Fruit fly (Drosophila melanogaster) whole organism, embryonic: Measurements from ENCODE around the gene Son.

Experiments
- Abd-B ChIP-seq: fragments of 200-800 bp; sonication (Bioruptor generic); optimal IDR thresholded peaks from 2 replicates; lab custom pipeline; 2018; ENCODE audit warnings: missing biosample characterization, mild to moderate bottlenecking, missing genetic modification characterization, moderate library complexity
- Antp ChIP-seq: fragments of 200-800 bp; sonication (Bioruptor generic); optimal IDR thresholded peaks from 3 replicates; lab custom pipeline; 2016; ENCODE audit warnings: missing biosample characterization, missing genetic modification characterization
- Atf3 ChIP-seq: fragments of 200-800 bp; sonication (Bioruptor generic); optimal IDR thresholded peaks from 3 replicates; lab custom pipeline; 2016; ENCODE audit warnings: missing biosample characterization, missing genetic modification characterization
- Atf6 ChIP-seq: fragments of 200-800 bp; sonication (Bioruptor generic); IDR thresholded peaks from 2 replicates; pipeline ENCODE4 v1.3.6; 2022; ENCODE audit warnings: missing biosample characterization, missing genetic modification characterization
- Awh ChIP-seq: fragments of 200-800 bp; sonication (Bioruptor generic); IDR thresholded peaks from 2 replicates; pipeline ENCODE4, ENCODE4 v1.3.6; 2022; ENCODE audit warnings: missing biosample characterization, missing genetic modification characterization
- CG11560 ChIP-seq: fragments of 200-800 bp; sonication (Bioruptor generic); IDR thresholded peaks from 3 replicates; pipeline ENCODE4 v1.3.6; 2022; ENCODE audit warnings: missing biosample characterization, missing genetic modification characterization
- CG12391 ChIP-seq: fragments of 200-800 bp; sonication (Bioruptor generic); optimal IDR thresholded peaks from 3 replicates; lab custom pipeline; 2018; ENCODE audit warnings: missing biosample characterization, mild to moderate bottlenecking, missing genetic modification characterization, moderate library complexity
- CG12744 ChIP-seq: fragments of 200-800 bp; sonication (Bioruptor generic); optimal IDR thresholded peaks from 2 replicates; lab custom pipeline; 2016; ENCODE audit warnings: missing biosample characterization, missing genetic modification characterization
- CG13123 ChIP-seq: fragments of 200-800 bp; sonication (Bioruptor generic); optimal IDR thresholded peaks from 2 replicates; lab custom pipeline; 2016; ENCODE audit warnings: missing biosample characterization, missing genetic modification characterization
- CG13296 ChIP-seq: fragments of 200-800 bp; sonication (Bioruptor generic); optimal IDR thresholded peaks from 3 replicates; lab custom pipeline; 2018; ENCODE audit warnings: missing biosample characterization, mild to moderate bottlenecking, missing genetic modification characterization
- CG13624 ChIP-seq: fragments of 200-800 bp; sonication (Bioruptor generic); optimal IDR thresholded peaks from 2 replicates; lab custom pipeline; 2016; ENCODE audit warnings: missing biosample characterization, missing genetic modification characterization
- CG14014 ChIP-seq: fragments of 200-800 bp; sonication (Bioruptor generic); IDR thresholded peaks from 2 replicates; pipeline ENCODE4 v1.3.6; 2022; ENCODE audit warnings: missing biosample characterization, missing genetic modification characterization
- CG1603 ChIP-seq: fragments of 200-800 bp; sonication (Bioruptor generic); optimal IDR thresholded peaks from 2 replicates; lab custom pipeline; 2019; ENCODE audit warnings: missing biosample characterization, mild to moderate bottlenecking, missing genetic modification characterization, moderate library complexity
- CG1647 ChIP-seq: fragments of 200-800 bp; sonication (Bioruptor generic); optimal IDR thresholded peaks from 3 replicates; lab custom pipeline; 2016; ENCODE audit warnings: missing biosample characterization, missing genetic modification characterization
- CG16863 ChIP-seq: fragments of 200-800 bp; sonication (Bioruptor generic); optimal IDR thresholded peaks from 3 replicates; lab custom pipeline; 2016; ENCODE audit warnings: missing biosample characterization, missing genetic modification characterization
- CG18476 ChIP-seq: fragments of 200-800 bp; sonication (Bioruptor generic); optimal IDR thresholded peaks from 2 replicates; lab custom pipeline; 2016; ENCODE audit warnings: missing biosample characterization, mild to moderate bottlenecking, missing genetic modification characterization
- CG18619 ChIP-seq: fragments of 200-800 bp; sonication (Bioruptor generic); optimal IDR thresholded peaks from 3 replicates; lab custom pipeline; 2017; ENCODE audit warnings: missing biosample characterization, mild to moderate bottlenecking, missing genetic modification characterization
- CG2889 ChIP-seq: fragments of 200-800 bp; sonication (Bioruptor generic); IDR thresholded peaks from 3 replicates; pipeline ENCODE4 v1.3.6; 2022; ENCODE audit warnings: missing biosample characterization, missing genetic modification characterization
- CG31441 ChIP-seq: fragments of 200-800 bp; sonication (Bioruptor generic); IDR thresholded peaks from 2 replicates; pipeline ENCODE4 v1.3.6; 2022; ENCODE audit warnings: missing biosample characterization, missing genetic modification characterization
- CG32772 ChIP-seq: fragments of 200-800 bp; sonication (Bioruptor generic); IDR thresholded peaks from 2 replicates; pipeline ENCODE4 v1.3.6; 2022; ENCODE audit warnings: missing biosample characterization, missing genetic modification characterization
- CG33557 ChIP-seq: fragments of 200-800 bp; sonication (Bioruptor generic); optimal IDR thresholded peaks from 2 replicates; lab custom pipeline; 2019; ENCODE audit warnings: missing biosample characterization, mild to moderate bottlenecking, missing genetic modification characterization, moderate library complexity
- CG3726 ChIP-seq: fragments of 200-800 bp; sonication (Bioruptor generic); IDR thresholded peaks from 3 replicates; pipeline ENCODE4, ENCODE4 v1.3.6; 2022; ENCODE audit warnings: missing biosample characterization, missing genetic modification characterization
- CG6689 ChIP-seq: fragments of 200-800 bp; sonication (Bioruptor generic); IDR thresholded peaks from 2 replicates; pipeline ENCODE4 v1.3.6; 2022; ENCODE audit warnings: missing biosample characterization, missing genetic modification characterization
- CG7357 ChIP-seq: fragments of 200-800 bp; sonication (Bioruptor generic); IDR thresholded peaks from 3 replicates; pipeline ENCODE4 v1.3.6; 2022; ENCODE audit warnings: missing biosample characterization, missing genetic modification characterization
- CG7786 ChIP-seq: fragments of 200-800 bp; sonication (Bioruptor generic); optimal IDR thresholded peaks from 2 replicates; lab custom pipeline; 2016; ENCODE audit warnings: missing biosample characterization, missing genetic modification characterization
- D ChIP-seq, 2 experiments: fragments of 200-800 bp in 1 of 2; fragments of >200 bp in 1 of 2; sonication (Bioruptor generic) in 1 of 2; optimal IDR thresholded peaks; 2 replicates in 1 of 2; 3 replicates in 1 of 2; lab custom pipeline; 2017; ENCODE audit warnings: mild to moderate bottlenecking in 1 of 2, missing biosample characterization in 1 of 2, missing genetic modification characterization in 1 of 2, missing genetic modification reagents in 1 of 2
- Elba2 ChIP-seq: fragments of 200-800 bp; sonication (Bioruptor generic); optimal IDR thresholded peaks from 3 replicates; lab custom pipeline; 2016; ENCODE audit warnings: missing biosample characterization, missing genetic modification characterization
- Hr39 ChIP-seq: fragments of >200 bp; optimal IDR thresholded peaks from 2 replicates; lab custom pipeline; 2017
- Hr51 ChIP-seq, 2 experiments: fragments of 200-800 bp; sonication (Bioruptor generic); optimal IDR thresholded peaks; 2 replicates in 1 of 2; 3 replicates in 1 of 2; lab custom pipeline; 2016 to 2018; ENCODE audit warnings: missing biosample characterization in 2 of 2, missing genetic modification characterization in 2 of 2, mild to moderate bottlenecking in 1 of 2, moderate library complexity in 1 of 2
- Jarid2 ChIP-seq: fragments of 200-800 bp; sonication (Bioruptor generic); optimal IDR thresholded peaks from 3 replicates; lab custom pipeline; 2017; ENCODE audit warnings: mild to moderate bottlenecking, missing biosample characterization, missing genetic modification reagents, missing genetic modification characterization
- Mrtf ChIP-seq: fragments of 200-800 bp; sonication (Bioruptor generic); IDR thresholded peaks from 3 replicates; pipeline ENCODE4 v1.3.6; 2022; ENCODE audit warnings: missing biosample characterization, missing genetic modification characterization
- ato ChIP-seq: fragments of 200-800 bp; sonication (Bioruptor generic); IDR thresholded peaks from 2 replicates; pipeline ENCODE4 v1.3.6; 2022; ENCODE audit warnings: missing biosample characterization, missing genetic modification characterization; ENCODE audit not compliant: partially characterized antibody
- br ChIP-seq: fragments of >200 bp; optimal IDR thresholded peaks from 2 replicates; lab custom pipeline; 2017
- btn ChIP-seq: fragments of 200-800 bp; sonication (Bioruptor generic); optimal IDR thresholded peaks from 2 replicates; lab custom pipeline; 2016; ENCODE audit warnings: missing biosample characterization, missing genetic modification characterization
- cwo ChIP-seq: fragments of 200-800 bp; sonication (Bioruptor generic); optimal IDR thresholded peaks from 3 replicates; lab custom pipeline; 2017; ENCODE audit warnings: missing biosample characterization, missing genetic modification characterization, mild to moderate bottlenecking, moderate library complexity, missing genetic modification reagents
- ems ChIP-seq: fragments of 200-800 bp; sonication (Bioruptor generic); optimal IDR thresholded peaks from 3 replicates; lab custom pipeline; 2016; ENCODE audit warnings: missing biosample characterization, missing genetic modification characterization
- en ChIP-seq: fragments of 200-800 bp; sonication (Bioruptor generic); optimal IDR thresholded peaks from 2 replicates; lab custom pipeline; 2016; ENCODE audit warnings: missing biosample characterization, missing genetic modification characterization
- gt ChIP-seq: fragments of 200-800 bp; sonication (Bioruptor generic); IDR thresholded peaks from 2 replicates; pipeline ENCODE4 v1.3.6; 2022; ENCODE audit warnings: missing biosample characterization, missing genetic modification characterization
- her ChIP-seq: fragments of 200-800 bp; sonication (Bioruptor generic); optimal IDR thresholded peaks from 2 replicates; lab custom pipeline; 2016; ENCODE audit warnings: missing biosample characterization, missing genetic modification characterization
- ken ChIP-seq: fragments of 200-800 bp; sonication (Bioruptor generic); IDR thresholded peaks from 3 replicates; pipeline ENCODE4 v1.3.6; 2022; ENCODE audit warnings: missing biosample characterization, missing genetic modification characterization
- lbe ChIP-seq: fragments of 200-800 bp; sonication (Bioruptor generic); optimal IDR thresholded peaks from 2 replicates; lab custom pipeline; 2016; ENCODE audit warnings: missing biosample characterization, mild to moderate bottlenecking, missing genetic modification characterization
- lmd ChIP-seq: fragments of 200-800 bp; sonication (Bioruptor generic); IDR thresholded peaks from 2 replicates; pipeline ENCODE4 v1.3.6; 2022; ENCODE audit warnings: missing biosample characterization, missing genetic modification characterization
- pzg ChIP-seq: fragments of 200-800 bp; sonication (Bioruptor generic); optimal IDR thresholded peaks from 3 replicates; lab custom pipeline; 2018; ENCODE audit warnings: missing biosample characterization, mild to moderate bottlenecking, missing genetic modification characterization, moderate library complexity
- ranshi ChIP-seq: fragments of 200-800 bp; sonication (Bioruptor generic); IDR thresholded peaks from 2 replicates; pipeline ENCODE4 v1.3.6; 2022; ENCODE audit warnings: missing biosample characterization, missing genetic modification characterization
- sob ChIP-seq: fragments of 200-800 bp; sonication (Bioruptor generic); IDR thresholded peaks from 2 replicates; pipeline ENCODE4 v1.3.6; 2022; ENCODE audit warnings: missing biosample characterization, missing genetic modification characterization
- stwl ChIP-seq: fragments of 200-800 bp; sonication (Bioruptor generic); optimal IDR thresholded peaks from 3 replicates; lab custom pipeline; 2018; ENCODE audit warnings: missing biosample characterization, mild to moderate bottlenecking, missing genetic modification characterization, moderate library complexity
- tll ChIP-seq, 2 experiments: fragments of 200-800 bp in 1 of 2; fragments of >200 bp in 1 of 2; sonication (Bioruptor generic) in 1 of 2; optimal IDR thresholded peaks; 2 replicates each; lab custom pipeline; 2017 to 2019; ENCODE audit warnings: missing biosample characterization in 2 of 2, missing genetic modification characterization in 2 of 2, mild to moderate bottlenecking in 1 of 2, moderate library complexity in 1 of 2
- ttk ChIP-seq: fragments of 200-800 bp; sonication (Bioruptor generic); IDR thresholded peaks from 2 replicates; pipeline ENCODE4 v2.1.2; 2022; ENCODE audit warnings: missing biosample characterization, missing genetic modification characterization
- zfh1 ChIP-seq: fragments of 200-800 bp; sonication (Bioruptor generic); IDR thresholded peaks from 3 replicates; pipeline ENCODE4 v1.3.6; 2022; ENCODE audit warnings: missing biosample characterization, missing genetic modification characterization

Son gene

dm6 chr3R:9563240-9563992 lies 14.4 kb upstream of the Son start, which contains the start of the genes CG9393 and Vps45 (continued):
- TF ChIP-seq CG13296 (GFP tag; lab: Kevin White, UChicago) (no peak), CG16863 (GFP tag; lab: Kevin White, UChicago) (peak; percentile 57), cwo (peak; percentile 8), pzg (GFP tag; lab: Kevin White, UChicago) (peak; percentile 80), CG7786 (GFP tag; lab: Kevin White, UChicago) (peak; percentile 57), gt (GFP tag; lab: Robert Waterston, UW) (no peak), zfh1 (no peak), ems (GFP tag; lab: Kevin White, UChicago) (peak; percentile 69), lbe (GFP tag; lab: Kevin White, UChicago) (peak; percentile 64), ato (peak; percentile 87), Elba2 (GFP tag; lab: Kevin White, UChicago) (peak; percentile 13), CG18476 (peak; percentile 52), stwl (peak; percentile 53), sob (peak; percentile 71; the same call in 1 of the 2 replicates), btn (GFP tag; lab: Kevin White, UChicago) (no peak), CG2889 (0 out of 3 replicates have a peak, but pooled peaks have one; percentile 4), Atf3 (GFP tag; lab: Kevin White, UChicago) (peak; percentile 42), en (GFP tag; lab: Kevin White, UChicago) (no peak), Hr51 (GFP tag; optimal IDR thresholded peaks at IDR 0.05; lab: Kevin White, UChicago) (peak in 1 of 2 experiments; percentile 78), ken (no peak; the same call in 2 of the 3 replicates), CG1603 (tag; lab: Kevin White, UChicago) (no peak), CG18619 (GFP tag; lab: Kevin White, UChicago) (peak; percentile 27), ranshi (GFP tag; lab: Robert Waterston, UW) (peak; percentile 36; the same call in 1 of the 2 replicates), Abd-B (peak; percentile 72), lmd (GFP tag; lab: Robert Waterston, UW) (peak; percentile 60), br (no peak), CG12391 (tag; lab: Kevin White, UChicago) (peak; percentile 80), CG11560 (tag; lab: Robert Waterston, UW) (peak; percentile 92), Jarid2 (no peak), Antp (GFP tag; lab: Kevin White, UChicago) (peak; percentile 48), CG12744 (GFP tag; lab: Kevin White, UChicago) (peak; percentile 50), Mrtf (no peak), Hr39 (lab: Kevin White, UChicago) (no peak), D (optimal IDR thresholded peaks at IDR 0.05; lab: Kevin White, UChicago) (no peak), D (GFP tag; optimal IDR thresholded peaks at IDR 0.05; lab: Kevin White, UChicago) (no peak), her (no peak), Atf6 (no peak; the same call in 1 of the 2 replicates), Awh (peak; percentile 6; the same call in 1 of the 2 replicates), CG31441 (no peak), CG33557 (GFP tag; lab: Kevin White, UChicago) (peak; percentile 54), CG14014 (GFP tag; lab: Robert Waterston, UW) (no peak; the same call in 1 of the 2 replicates), CG3726 (GFP tag; lab: Robert Waterston, UW) (no peak), CG7357 (GFP tag; lab: Robert Waterston, UW) (no peak), tll (GFP tag; optimal IDR thresholded peaks at IDR 0.05; lab: Kevin White, UChicago) (peak in 1 of 2 experiments; percentile 78), CG1647 (GFP tag; lab: Kevin White, UChicago) (peak; percentile 45), CG13123 (GFP tag; lab: Kevin White, UChicago) (peak; percentile 52), ttk (GFP tag; lab: Robert Waterston, UW) (0 out of 2 replicates have a peak, but pooled peaks have one; percentile 7), CG32772 (GFP tag; lab: Robert Waterston, UW) (peak; percentile 65), CG6689 (GFP tag; lab: Robert Waterston, UW) (0 out of 2 replicates have a peak, but pooled peaks have one; percentile 55), CG13624 (GFP tag; lab: Kevin White, UChicago) (peak; percentile 62)
